Worm (Caenorhabditis elegans): Measurements from ENCODE around the gene K06B4.15.

Gene K06B4.15

ce11 chrV:15677222-15677621 is 7.0 kb downstream of the K06B4.15 start, which contains the start of gene nhr-52:
Gene nhr-52, plus strand, starts transcription at chrV:15677522.
- TF ChIP-seq T22C8.4 (GFP tag; IDR thresholded peaks at IDR 0.05) = no peak

ce11 chrV:15685599-15685998 is 15.4 kb downstream of the K06B4.15 start, which contains the start of gene nhr-196:
Gene nhr-196, plus strand, starts transcription at chrV:15685716.
- no peak for TF ChIP-seq cog-1 (tag; optimal IDR thresholded peaks at IDR 0.05)
- TF ChIP-seq med-1 (GFP tag; optimal IDR thresholded peaks at IDR 0.05; ENCODE audit: insufficient read depth) = no peak
- TF ChIP-seq ztf-23 (GFP tag; IDR thresholded peaks at IDR 0.05) = no peak
- no peak for TF ChIP-seq ref-1 (GFP tag; conservative IDR thresholded peaks at IDR 0.05)
- TF ChIP-seq tab-1 (GFP tag; IDR thresholded peaks at IDR 0.05) = no peak
- TF ChIP-seq klf-2 (GFP tag; conservative IDR thresholded peaks at IDR 0.05) = no peak
- no peak for TF ChIP-seq T22C8.4 (GFP tag; IDR thresholded peaks at IDR 0.05)
- TF ChIP-seq ztf-29 (GFP tag; IDR thresholded peaks at IDR 0.05) = no peak
- no peak for TF ChIP-seq flt-1 (GFP tag; IDR thresholded peaks at IDR 0.05)

- no peak for TF ChIP-seq ref-1 (GFP tag; conservative IDR thresholded peaks at IDR 0.05)
- TF ChIP-seq cog-1 (tag; optimal IDR thresholded peaks at IDR 0.05) = no peak
- no peak for TF ChIP-seq ztf-29 (GFP tag; IDR thresholded peaks at IDR 0.05)
- no peak for TF ChIP-seq flt-1 (GFP tag; IDR thresholded peaks at IDR 0.05)
- no peak for TF ChIP-seq tab-1 (GFP tag; IDR thresholded peaks at IDR 0.05)
- no peak for TF ChIP-seq T22C8.4 (GFP tag; IDR thresholded peaks at IDR 0.05)
- no peak for TF ChIP-seq ztf-23 (GFP tag; IDR thresholded peaks at IDR 0.05)
- TF ChIP-seq klf-2 (GFP tag; conservative IDR thresholded peaks at IDR 0.05) = no peak
- TF ChIP-seq med-1 (GFP tag; optimal IDR thresholded peaks at IDR 0.05; ENCODE audit: insufficient read depth) = no peak
Observed at ce11 chrV:15687660-15688059, 17.4 kb downstream of the K06B4.15 start, which contains the start of gene nhr-197. Gene nhr-197, plus strand, starts transcription at chrV:15687960.

ce11 chrV:15689952-15690351 is 19.7 kb downstream of the K06B4.15 start, which contains the start of gene nhr-268:
Gene nhr-268, plus strand, starts transcription at chrV:15690252.
- TF ChIP-seq klf-2 (GFP tag; conservative IDR thresholded peaks at IDR 0.05) (no peak), ztf-29 (GFP tag; IDR thresholded peaks at IDR 0.05) (no peak), med-1 (GFP tag; optimal IDR thresholded peaks at IDR 0.05; ENCODE audit: insufficient read depth) (no peak), tab-1 (GFP tag; IDR thresholded peaks at IDR 0.05) (no peak), ref-1 (GFP tag; conservative IDR thresholded peaks at IDR 0.05) (no peak), flt-1 (GFP tag; IDR thresholded peaks at IDR 0.05) (no peak), cog-1 (tag; optimal IDR thresholded peaks at IDR 0.05) (no peak), ztf-23 (GFP tag; IDR thresholded peaks at IDR 0.05) (no peak)

- TF ChIP-seq ref-1 (GFP tag; conservative IDR thresholded peaks at IDR 0.05) (no peak), klf-2 (GFP tag; conservative IDR thresholded peaks at IDR 0.05) (no peak), ztf-29 (GFP tag; IDR thresholded peaks at IDR 0.05) (no peak), flt-1 (GFP tag; IDR thresholded peaks at IDR 0.05) (no peak), T22C8.4 (GFP tag; IDR thresholded peaks at IDR 0.05) (no peak), tab-1 (GFP tag; IDR thresholded peaks at IDR 0.05) (no peak), cog-1 (tag; optimal IDR thresholded peaks at IDR 0.05) (no peak), med-1 (GFP tag; optimal IDR thresholded peaks at IDR 0.05; ENCODE audit: insufficient read depth) (no peak), ztf-23 (GFP tag; IDR thresholded peaks at IDR 0.05) (no peak)
Observed at ce11 chrV:15693682-15694081, 23.4 kb downstream of the K06B4.15 start, which contains the start of gene nhr-198. Gene nhr-198, plus strand, starts transcription at chrV:15693994.

ce11 chrV:15698099-15698498 is 27.9 kb downstream of the K06B4.15 start, which contains the start of gene srx-29:
Gene srx-29, minus strand, starts transcription at chrV:15698199.
- no peak for TF ChIP-seq T22C8.4 (GFP tag; IDR thresholded peaks at IDR 0.05)
- no peak for TF ChIP-seq ztf-29 (GFP tag; IDR thresholded peaks at IDR 0.05)
- no peak for TF ChIP-seq med-1 (GFP tag; optimal IDR thresholded peaks at IDR 0.05; ENCODE audit: insufficient read depth)
- no peak for TF ChIP-seq klf-2 (GFP tag; conservative IDR thresholded peaks at IDR 0.05)
- no peak for TF ChIP-seq ztf-23 (GFP tag; IDR thresholded peaks at IDR 0.05)
- no peak for TF ChIP-seq flt-1 (GFP tag; IDR thresholded peaks at IDR 0.05)
- TF ChIP-seq cog-1 (tag; optimal IDR thresholded peaks at IDR 0.05) = no peak
- no peak for TF ChIP-seq tab-1 (GFP tag; IDR thresholded peaks at IDR 0.05)
- TF ChIP-seq ref-1 (GFP tag; conservative IDR thresholded peaks at IDR 0.05) = no peak

- no peak for TF ChIP-seq flt-1 (GFP tag; IDR thresholded peaks at IDR 0.05)
- no peak for TF ChIP-seq cog-1 (tag; optimal IDR thresholded peaks at IDR 0.05)
- TF ChIP-seq tab-1 (GFP tag; IDR thresholded peaks at IDR 0.05) = no peak
- no peak for TF ChIP-seq T22C8.4 (GFP tag; IDR thresholded peaks at IDR 0.05)
- no peak for TF ChIP-seq ztf-23 (GFP tag; IDR thresholded peaks at IDR 0.05)
- TF ChIP-seq ref-1 (GFP tag; conservative IDR thresholded peaks at IDR 0.05) = no peak
- TF ChIP-seq med-1 (GFP tag; optimal IDR thresholded peaks at IDR 0.05; ENCODE audit: insufficient read depth) = no peak
- TF ChIP-seq klf-2 (GFP tag; conservative IDR thresholded peaks at IDR 0.05) = no peak
Observed at ce11 chrV:15699799-15700198, 29.6 kb downstream of the K06B4.15 start, which contains the start of gene nhr-199. Gene nhr-199, minus strand, starts transcription at chrV:15699899.

- no peak for TF ChIP-seq ztf-29 (GFP tag; IDR thresholded peaks at IDR 0.05)
- TF ChIP-seq klf-2 (GFP tag; conservative IDR thresholded peaks at IDR 0.05) = no peak
- TF ChIP-seq T22C8.4 (GFP tag; IDR thresholded peaks at IDR 0.05) = no peak
- TF ChIP-seq cog-1 (tag; optimal IDR thresholded peaks at IDR 0.05) = no peak
- TF ChIP-seq tab-1 (GFP tag; IDR thresholded peaks at IDR 0.05) = no peak
- TF ChIP-seq med-1 (GFP tag; optimal IDR thresholded peaks at IDR 0.05; ENCODE audit: insufficient read depth) = no peak
- TF ChIP-seq ztf-23 (GFP tag; IDR thresholded peaks at IDR 0.05) = no peak
- TF ChIP-seq flt-1 (GFP tag; IDR thresholded peaks at IDR 0.05) = no peak
- no peak for TF ChIP-seq ref-1 (GFP tag; conservative IDR thresholded peaks at IDR 0.05)
Observed at ce11 chrV:15702263-15702662, 32.0 kb downstream of the K06B4.15 start, which contains the start of gene nhr-53. Gene nhr-53, minus strand, starts transcription at chrV:15702363.

ce11 chrV:15704745-15705144 is 34.5 kb downstream of the K06B4.15 start, which contains the start of gene twk-34:
Gene twk-34, plus strand, starts transcription at chrV:15704960.
- TF ChIP-seq ztf-23 (GFP tag; IDR thresholded peaks at IDR 0.05) = no peak
- no peak for TF ChIP-seq T22C8.4 (GFP tag; IDR thresholded peaks at IDR 0.05)
- TF ChIP-seq ref-1 (GFP tag; conservative IDR thresholded peaks at IDR 0.05) = no peak

- TF ChIP-seq cog-1 (tag; optimal IDR thresholded peaks at IDR 0.05) (no peak), ztf-29 (GFP tag; IDR thresholded peaks at IDR 0.05) (no peak), ztf-23 (GFP tag; IDR thresholded peaks at IDR 0.05) (no peak), tab-1 (GFP tag; IDR thresholded peaks at IDR 0.05) (no peak), med-1 (GFP tag; optimal IDR thresholded peaks at IDR 0.05; ENCODE audit: insufficient read depth) (no peak), flt-1 (GFP tag; IDR thresholded peaks at IDR 0.05) (no peak), ref-1 (GFP tag; conservative IDR thresholded peaks at IDR 0.05) (no peak), T22C8.4 (GFP tag; IDR thresholded peaks at IDR 0.05) (no peak), klf-2 (GFP tag; conservative IDR thresholded peaks at IDR 0.05) (no peak)
Observed at ce11 chrV:15707982-15708381, 37.7 kb downstream of the K06B4.15 start.

All from whole organism, midembryonic.